Worm (Caenorhabditis elegans) whole organism, young adult: ENCODE results near the gene idpp-13.

Experiments
- B0019.2 ChIP-seq: fragments of 200-800 bp; sonication (Bioruptor generic); conservative IDR thresholded peaks from 2 replicates; pipeline ENCODE4 v1.3.6; 2022; ENCODE audit warnings: missing genetic modification reagents, missing genetic modification characterization, missing compliant biosample characterization
- F22D6.2 ChIP-seq: sonication (generic microtip); optimal IDR thresholded peaks from 2 replicates; lab custom pipeline; 2016; ENCODE audit warnings: mild to moderate bottlenecking, missing genetic modification characterization, missing compliant biosample characterization
- K11D2.4 ChIP-seq: fragments of 200-800 bp; sonication (Bioruptor generic); IDR thresholded peaks from 2 replicates; pipeline ENCODE4 v1.3.6; 2022; ENCODE audit warnings: missing genetic modification reagents, missing genetic modification characterization, missing compliant biosample characterization
- T07F8.4 ChIP-seq: sonication (generic microtip); optimal IDR thresholded peaks from 2 replicates; lab custom pipeline; 2016; ENCODE audit warnings: mild to moderate bottlenecking, missing genetic modification characterization, moderate library complexity, missing compliant biosample characterization
- Y56A3A.18 ChIP-seq: fragments of 200-800 bp; sonication (Bioruptor generic); IDR thresholded peaks from 2 replicates; pipeline ENCODE4 v1.3.6; 2022; ENCODE audit warnings: missing genetic modification reagents, missing genetic modification characterization, missing compliant biosample characterization
- Y95B8A.8 ChIP-seq: fragments of 200-800 bp; sonication (Bioruptor generic); IDR thresholded peaks from 2 replicates; pipeline ENCODE4 v1.3.6; 2022; ENCODE audit warnings: missing genetic modification reagents, missing genetic modification characterization, missing compliant biosample characterization
- ama-1 ChIP-seq, 3 experiments: fragments of 150-350 bp in 1 of 3; sonication (generic microtip) in 2 of 3; optimal IDR thresholded peaks; 2 replicates each; lab custom pipeline; 2014 to 2018; ENCODE audit warnings: missing biosample characterization in 2 of 3, missing genetic modification characterization in 2 of 3, missing genetic modification reagents in 2 of 3
- attf-3 ChIP-seq: fragments of 200-800 bp; sonication (Bioruptor generic); conservative IDR thresholded peaks from 2 replicates; pipeline ENCODE4 v1.3.6; 2022; ENCODE audit warnings: missing genetic modification reagents, missing genetic modification characterization, missing compliant biosample characterization
- attf-6 ChIP-seq: fragments of 200-800 bp; sonication (Bioruptor generic); IDR thresholded peaks from 2 replicates; pipeline ENCODE4 v1.3.6; 2022; ENCODE audit warnings: missing genetic modification reagents, missing genetic modification characterization, missing compliant biosample characterization
- bed-1 ChIP-seq: fragments of 200-800 bp; sonication (Bioruptor generic); IDR thresholded peaks from 2 replicates; pipeline ENCODE4 v1.3.6; 2022; ENCODE audit warnings: missing genetic modification reagents, missing genetic modification characterization, missing compliant biosample characterization
- ccch-3 ChIP-seq: fragments of 200-800 bp; sonication (Bioruptor generic); optimal IDR thresholded peaks from 2 replicates; lab custom pipeline; 2018; ENCODE audit warnings: mild to moderate bottlenecking, missing genetic modification characterization, missing compliant biosample characterization
- cebp-2 ChIP-seq: fragments of 200-800 bp; sonication (Bioruptor generic); IDR thresholded peaks from 2 replicates; pipeline ENCODE4 v1.3.6; 2022; ENCODE audit warnings: missing genetic modification characterization, missing compliant biosample characterization
- ceh-100 ChIP-seq: fragments of 200-800 bp; sonication (Bioruptor generic); IDR thresholded peaks from 2 replicates; pipeline ENCODE4 v1.3.6; 2022; ENCODE audit warnings: missing genetic modification reagents, missing genetic modification characterization, missing compliant biosample characterization
- chd-7 ChIP-seq: sonication (generic microtip); optimal IDR thresholded peaks from 2 replicates; lab custom pipeline; 2016; ENCODE audit warnings: mild to moderate bottlenecking, missing genetic modification characterization, moderate library complexity, missing compliant biosample characterization
- dpl-1 ChIP-seq: fragments of 150-350 bp; optimal IDR thresholded peaks from 2 replicates; lab custom pipeline; 2014; ENCODE audit warnings: missing biosample characterization, missing genetic modification reagents, missing genetic modification characterization
- ekl-4 ChIP-seq: fragments of 200-800 bp; sonication (Bioruptor generic); IDR thresholded peaks from 2 replicates; pipeline ENCODE4 v1.3.6; 2022; ENCODE audit warnings: missing genetic modification reagents, missing genetic modification characterization, missing compliant biosample characterization
- fkh-3 ChIP-seq: sonication (generic microtip); optimal IDR thresholded peaks from 2 replicates; lab custom pipeline; 2016; ENCODE audit warnings: mild to moderate bottlenecking, missing genetic modification characterization, missing compliant biosample characterization
- him-1 ChIP-seq: sonication (generic microtip); optimal IDR thresholded peaks from 2 replicates; lab custom pipeline; 2016; ENCODE audit warnings: missing genotype, missing genetic modification reagents, missing genetic modification characterization, missing compliant biosample characterization
- hmg-1.2 ChIP-seq: fragments of 200-800 bp; sonication (Bioruptor generic); IDR thresholded peaks from 2 replicates; pipeline ENCODE4 v1.3.6; 2022; ENCODE audit warnings: missing genetic modification reagents, missing genetic modification characterization, missing compliant biosample characterization
- hmg-20 ChIP-seq: fragments of 200-800 bp; sonication (Bioruptor generic); IDR thresholded peaks from 2 replicates; pipeline ENCODE4 v1.3.6; 2022; ENCODE audit warnings: missing genetic modification reagents, missing genetic modification characterization, missing compliant biosample characterization
- lin-35 ChIP-seq, 3 experiments: fragments of 150-350 bp in 2 of 3; sonication (generic microtip) in 1 of 3; optimal IDR thresholded peaks; 2 replicates each; lab custom pipeline; 2014 to 2018; ENCODE audit warnings: missing biosample characterization in 3 of 3, missing genetic modification characterization in 3 of 3, missing genetic modification reagents in 3 of 3
- lin-54 ChIP-seq: fragments of 200-800 bp; sonication (Bioruptor generic); optimal IDR thresholded peaks from 2 replicates; lab custom pipeline; 2018; ENCODE audit warnings: mild to moderate bottlenecking, missing genetic modification characterization, missing compliant biosample characterization
- lsl-1 ChIP-seq: fragments of 200-800 bp; sonication (Bioruptor generic); optimal IDR thresholded peaks from 2 replicates; lab custom pipeline; 2018; ENCODE audit warnings: mild to moderate bottlenecking, missing genetic modification characterization, moderate library complexity, missing compliant biosample characterization
- lsy-27 ChIP-seq: sonication (generic microtip); optimal IDR thresholded peaks from 2 replicates; lab custom pipeline; 2017; ENCODE audit warnings: missing genetic modification characterization, mild to moderate bottlenecking, missing compliant biosample characterization, antibody characterized with exemption, missing genotype, borderline replicate concordance; ENCODE audit not compliant: insufficient read depth
- madf-10 ChIP-seq: sonication (generic microtip); optimal IDR thresholded peaks from 2 replicates; lab custom pipeline; 2016; ENCODE audit warnings: mild to moderate bottlenecking, missing genetic modification characterization, missing compliant biosample characterization
- madf-3 ChIP-seq: fragments of 200-800 bp; sonication (Bioruptor generic); IDR thresholded peaks from 2 replicates; pipeline ENCODE4 v1.3.6; 2022; ENCODE audit warnings: missing genetic modification reagents, missing genetic modification characterization, missing compliant biosample characterization
- madf-6 ChIP-seq: fragments of 200-800 bp; sonication (Bioruptor generic); IDR thresholded peaks from 2 replicates; pipeline ENCODE4 v1.3.6; 2022; ENCODE audit warnings: missing genetic modification reagents, missing genetic modification characterization, missing compliant biosample characterization
- mxl-1 ChIP-seq: sonication (generic microtip); optimal IDR thresholded peaks from 2 replicates; lab custom pipeline; 2016; ENCODE audit warnings: missing genetic modification characterization, missing compliant biosample characterization
- nhr-179 ChIP-seq: sonication (generic microtip); optimal IDR thresholded peaks from 2 replicates; lab custom pipeline; 2016; ENCODE audit warnings: mild to moderate bottlenecking, missing genetic modification characterization, missing compliant biosample characterization
- nhr-80 ChIP-seq: sonication (generic microtip); optimal IDR thresholded peaks from 2 replicates; lab custom pipeline; 2016; ENCODE audit warnings: missing genetic modification characterization, missing compliant biosample characterization
- nhr-90 ChIP-seq: sonication (generic microtip); optimal IDR thresholded peaks from 2 replicates; lab custom pipeline; 2016; ENCODE audit warnings: missing genotype, mild to moderate bottlenecking, missing genetic modification characterization, missing compliant biosample characterization
- pbrm-1 ChIP-seq: fragments of 200-800 bp; sonication (Bioruptor generic); IDR thresholded peaks from 2 replicates; pipeline ENCODE4 v1.3.6; 2022; ENCODE audit warnings: missing genetic modification reagents, missing genetic modification characterization, missing compliant biosample characterization
- rcor-1 ChIP-seq: fragments of 200-800 bp; sonication (Bioruptor generic); IDR thresholded peaks from 2 replicates; pipeline ENCODE4 v1.3.6; 2022; ENCODE audit warnings: missing genetic modification reagents, missing genetic modification characterization, missing compliant biosample characterization
- sdz-38 ChIP-seq: sonication (generic microtip); optimal IDR thresholded peaks from 2 replicates; lab custom pipeline; 2016; ENCODE audit warnings: missing genotype, missing genetic modification characterization, missing compliant biosample characterization
- snpc-1.1 ChIP-seq: sonication (generic microtip); optimal IDR thresholded peaks from 2 replicates; lab custom pipeline; 2017; ENCODE audit warnings: missing genetic modification characterization, mild to moderate bottlenecking, missing compliant biosample characterization, antibody characterized with exemption, moderate library complexity, missing genotype, missing genetic modification reagents; ENCODE audit not compliant: insufficient read depth
- snpc-3.4 ChIP-seq: sonication (generic microtip); optimal IDR thresholded peaks from 2 replicates; lab custom pipeline; 2017; ENCODE audit warnings: missing genetic modification characterization, mild to moderate bottlenecking, missing compliant biosample characterization, antibody characterized with exemption, moderate library complexity, missing genotype, missing genetic modification reagents
- somi-1 ChIP-seq: fragments of 200-800 bp; sonication (Bioruptor generic); optimal IDR thresholded peaks from 2 replicates; lab custom pipeline; 2018; ENCODE audit warnings: mild to moderate bottlenecking, missing genetic modification characterization, missing compliant biosample characterization
- sptf-2 ChIP-seq: fragments of 200-800 bp; sonication (Bioruptor generic); optimal IDR thresholded peaks from 2 replicates; lab custom pipeline; 2018; ENCODE audit warnings: mild to moderate bottlenecking, missing genetic modification characterization, missing compliant biosample characterization
- tbp1 ChIP-seq: fragments of 200-800 bp; sonication (Bioruptor generic); optimal IDR thresholded peaks from 2 replicates; lab custom pipeline; 2018; ENCODE audit warnings: mild to moderate bottlenecking, missing genetic modification characterization, missing compliant biosample characterization
- tlf-1 ChIP-seq: fragments of 200-800 bp; sonication (Bioruptor generic); optimal IDR thresholded peaks from 2 replicates; lab custom pipeline; 2018; ENCODE audit warnings: mild to moderate bottlenecking, missing genetic modification characterization, missing compliant biosample characterization
- ztf-25 ChIP-seq: fragments of 200-800 bp; sonication (Bioruptor generic); IDR thresholded peaks from 2 replicates; pipeline ENCODE4 v1.3.6; 2022; ENCODE audit warnings: missing genetic modification reagents, missing genetic modification characterization, missing compliant biosample characterization
- ztf-26 ChIP-seq: sonication (generic microtip); optimal IDR thresholded peaks from 2 replicates; lab custom pipeline; 2017; ENCODE audit warnings: missing genetic modification characterization, missing compliant biosample characterization
- ztf-6 ChIP-seq: fragments of 200-800 bp; sonication (Bioruptor generic); IDR thresholded peaks from 2 replicates; pipeline ENCODE4 v1.3.6; 2022; ENCODE audit warnings: missing genetic modification reagents, missing genetic modification characterization, missing compliant biosample characterization

Gene idpp-13

DNA sequence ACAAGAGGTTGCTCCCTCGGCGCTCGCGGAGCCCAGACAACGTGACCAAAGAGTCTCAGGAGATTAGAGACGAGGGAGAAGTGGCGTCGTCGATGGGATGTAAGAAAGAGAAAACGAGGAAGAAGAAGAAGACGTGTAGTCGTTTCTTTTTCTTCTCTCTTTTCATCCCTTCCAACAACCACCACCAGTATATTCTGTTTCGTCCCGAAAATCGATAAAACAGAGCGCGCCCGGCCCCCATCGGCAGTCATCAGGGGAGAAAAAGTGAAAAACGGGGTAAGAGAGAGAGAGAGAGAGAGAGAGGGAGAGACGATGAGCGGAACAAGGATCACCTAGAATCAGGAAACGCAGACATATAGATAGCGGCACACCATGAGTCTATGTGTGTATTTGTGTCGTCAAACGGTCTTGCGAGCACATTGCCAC lies 28.9 kb downstream of the idpp-13 start (continued):
- TF ChIP-seq lsy-27 (tag; lab: Kevin White, UChicago) (no peak), dpl-1 (GFP tag; lab: Kevin White, UChicago) (no peak), rcor-1 (no peak), ztf-25 (no peak), snpc-3.4 (no peak), lin-35 (GFP tag; optimal IDR thresholded peaks at IDR 0.05; lab: Kevin White, UChicago) (peak in 1 of 3 experiments; percentile 41), T07F8.4 (no peak), F22D6.2 (tag; lab: Kevin White, UChicago) (no peak), ekl-4 (peak; percentile 57; the same call in 1 of the 2 replicates), ztf-26 (tag; lab: Kevin White, UChicago) (peak; percentile 56), madf-6 (GFP tag; lab: Robert Waterston, UW) (no peak), cebp-2 (GFP tag; lab: Robert Waterston, UW) (no peak), attf-6 (GFP tag; lab: Robert Waterston, UW) (no peak), ceh-100 (no peak), nhr-90 (tag; lab: Kevin White, UChicago) (peak; percentile 9), B0019.2 (GFP tag; lab: Robert Waterston, UW) (no peak), bed-1 (GFP tag; lab: Robert Waterston, UW) (no peak), K11D2.4 (GFP tag; lab: Robert Waterston, UW) (no peak)

DNA sequence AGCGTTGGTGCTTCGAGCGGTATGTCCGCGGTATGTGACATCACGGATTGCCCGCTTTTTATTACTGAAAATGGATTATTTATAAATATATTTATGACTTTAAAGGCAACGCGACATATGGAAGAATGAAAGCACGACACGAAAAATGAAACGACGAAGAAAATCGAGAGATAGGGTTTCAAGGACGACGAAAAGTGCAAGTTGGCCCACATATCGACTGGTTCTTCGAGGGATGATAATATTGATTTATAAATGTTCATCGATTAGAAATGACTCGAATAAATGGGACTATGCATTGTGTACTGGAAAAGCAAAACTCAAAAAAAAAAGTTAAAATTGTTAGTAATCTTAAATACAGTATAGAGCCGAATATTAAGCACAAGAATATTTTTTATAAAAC lies 30.1 kb downstream of the idpp-13 start, which contains the start of gene zer-1:
zer-1 (minus strand) TSS at position 68 of the 400 bp plus-strand sequence.
- TF ChIP-seq ztf-6 (GFP tag; lab: Robert Waterston, UW): no peak
- no peak for TF ChIP-seq tlf-1 (GFP tag; lab: Kevin White, UChicago)
- no peak for TF ChIP-seq pbrm-1 (GFP tag; lab: Robert Waterston, UW)
- TF ChIP-seq dpl-1 (GFP tag; lab: Kevin White, UChicago): no peak
- TF ChIP-seq hmg-20: no peak
- TF ChIP-seq mxl-1 (tag; lab: Kevin White, UChicago): no peak
- TF ChIP-seq rcor-1: no peak
- TF ChIP-seq madf-10 (tag; lab: Kevin White, UChicago): no peak
- TF ChIP-seq, all 124 proteins: peak for 0

DNA sequence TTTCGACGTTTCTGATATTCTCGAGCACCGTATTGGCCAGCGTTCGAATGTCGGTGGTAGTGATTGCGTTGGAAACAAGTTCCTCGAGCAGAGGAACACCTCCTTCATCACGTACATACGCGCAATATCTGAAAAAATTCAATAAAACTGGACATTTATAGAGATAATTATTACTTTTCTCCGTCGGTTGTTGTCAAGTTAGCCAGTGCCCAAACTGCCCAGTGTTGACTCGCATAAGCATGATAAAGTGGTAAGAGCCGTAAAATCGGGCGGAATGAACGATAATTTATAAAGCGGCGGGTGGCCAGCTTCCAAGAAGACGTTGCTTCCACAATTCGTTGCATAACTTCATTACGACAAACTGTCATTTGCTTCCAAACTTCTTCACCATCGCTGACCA lies 33.2 kb downstream of the idpp-13 start:
- TF ChIP-seq fkh-3 (tag; lab: Kevin White, UChicago) (no peak), ccch-3 (GFP tag; lab: Kevin White, UChicago) (no peak), sptf-2 (no peak), attf-3 (GFP tag; lab: Robert Waterston, UW) (no peak), hmg-1.2 (GFP tag; lab: Robert Waterston, UW) (no peak), rcor-1 (no peak), snpc-1.1 (no peak), ztf-26 (tag; lab: Kevin White, UChicago) (no peak), dpl-1 (GFP tag; lab: Kevin White, UChicago) (no peak), Y56A3A.18 (no peak), ztf-25 (no peak)

- no peak for TF ChIP-seq hmg-20
- no peak for TF ChIP-seq ztf-25
- TF ChIP-seq chd-7: no peak
- TF ChIP-seq fkh-3 (tag; lab: Kevin White, UChicago): no peak
- TF ChIP-seq madf-3 (GFP tag; lab: Robert Waterston, UW): peak; percentile 76; the same call in 1 of the 2 replicates
- no peak for TF ChIP-seq ama-1 (optimal IDR thresholded peaks at IDR 0.05; lab: Kevin White, UChicago)
- TF ChIP-seq ama-1 (GFP tag; optimal IDR thresholded peaks at IDR 0.05; lab: Kevin White, UChicago): peak in 1 of 2 experiments; percentile 66
- TF ChIP-seq lsl-1: peak; percentile 33
- no peak for TF ChIP-seq him-1 (tag; lab: Kevin White, UChicago)
- peak; percentile 15 for TF ChIP-seq tbp1 (GFP tag; lab: Kevin White, UChicago)
- peak; percentile 69; the same call in 1 of the 2 replicates for TF ChIP-seq Y95B8A.8 (GFP tag; lab: Robert Waterston, UW)
- TF ChIP-seq sdz-38 (tag; lab: Kevin White, UChicago): no peak
- TF ChIP-seq nhr-179 (tag; lab: Kevin White, UChicago): no peak
- TF ChIP-seq somi-1 (GFP tag; lab: Kevin White, UChicago): no peak
- peak; percentile 52 for TF ChIP-seq ekl-4
- TF ChIP-seq B0019.2 (GFP tag; lab: Robert Waterston, UW): no peak
- TF ChIP-seq ccch-3 (GFP tag; lab: Kevin White, UChicago): no peak
- TF ChIP-seq rcor-1: no peak; the same call in 1 of the 2 replicates
- TF ChIP-seq nhr-80 (tag; lab: Kevin White, UChicago): no peak
- peak; percentile 22 for TF ChIP-seq lin-54 (GFP tag; lab: Kevin White, UChicago)
Measured at ce11 chrIII:881460-881859, 35.3 kb downstream of the idpp-13 start.
